Worm (Caenorhabditis elegans) whole organism, L4 larva: ENCODE data around the gene Y54G2A.26.
A peak's percentile ranks its signal among the peaks of the same experiment; 100 is the strongest.

Experiments used
- F10B5.3 ChIP-seq: sonication (generic microtip); optimal IDR thresholded peaks from 2 replicates; lab custom pipeline; 2016; ENCODE audit warnings: mild to moderate bottlenecking, missing genetic modification characterization, missing compliant biosample characterization
- F37D6.2 ChIP-seq: sonication (generic microtip); optimal IDR thresholded peaks from 2 replicates; lab custom pipeline; 2016; ENCODE audit warnings: mild to moderate bottlenecking, missing genetic modification characterization, missing compliant biosample characterization
- Y5F2A.4 ChIP-seq: fragments of 200-800 bp; sonication (Bioruptor generic); optimal IDR thresholded peaks from 2 replicates; lab custom pipeline; 2018; ENCODE audit warnings: mild to moderate bottlenecking, missing genetic modification characterization, missing compliant biosample characterization
- Y75B8A.6 ChIP-seq: fragments of 200-800 bp; sonication (Bioruptor generic); IDR thresholded peaks from 2 replicates; pipeline ENCODE4 v1.3.6; 2022; ENCODE audit warnings: missing genetic modification reagents, missing genetic modification characterization, missing compliant biosample characterization
- ZK546.5 ChIP-seq, 2 experiments: sonication (generic microtip); optimal IDR thresholded peaks; 2 replicates each; lab custom pipeline; 2017; ENCODE audit warnings: missing biosample characterization in 2 of 2, missing genetic modification characterization in 2 of 2
- arid-1 ChIP-seq: fragments of 200-800 bp; sonication (Bioruptor generic); conservative IDR thresholded peaks from 2 replicates; pipeline ENCODE4 v1.3.6; 2022; ENCODE audit warnings: missing genetic modification reagents, missing genetic modification characterization, missing compliant biosample characterization
- attf-4 ChIP-seq: sonication (generic microtip); optimal IDR thresholded peaks from 3 replicates; lab custom pipeline; 2017; ENCODE audit warnings: missing biosample characterization, missing genetic modification characterization
- ces-1 ChIP-seq: fragments of 150-350 bp; sonication (generic microtip); optimal IDR thresholded peaks from 4 replicates; lab custom pipeline; 2014; ENCODE audit warnings: missing biosample characterization, missing genetic modification reagents, missing genetic modification characterization
- daf-12 ChIP-seq: fragments of 150-350 bp; optimal IDR thresholded peaks from 2 replicates; lab custom pipeline; 2014; ENCODE audit warnings: missing biosample characterization, missing genetic modification reagents, missing genetic modification characterization
- dmd-6 ChIP-seq: fragments of 200-800 bp; sonication (Bioruptor generic); IDR thresholded peaks from 2 replicates; pipeline ENCODE4 v1.3.6; 2022; ENCODE audit warnings: missing genetic modification reagents, missing genetic modification characterization, missing compliant biosample characterization
- dmd-9 ChIP-seq: fragments of 200-800 bp; sonication (Bioruptor generic); IDR thresholded peaks from 2 replicates; pipeline ENCODE4 v1.3.6; 2022; ENCODE audit warnings: missing genetic modification reagents, missing genetic modification characterization, missing compliant biosample characterization
- dpl-1 ChIP-seq: fragments of 150-350 bp; optimal IDR thresholded peaks from 2 replicates; lab custom pipeline; 2014; ENCODE audit warnings: missing biosample characterization, missing genetic modification reagents, missing genetic modification characterization
- dve-1 ChIP-seq: sonication (generic microtip); optimal IDR thresholded peaks from 2 replicates; lab custom pipeline; 2017; ENCODE audit warnings: antibody characterized with exemption, mild to moderate bottlenecking, missing genetic modification characterization, missing compliant biosample characterization; ENCODE audit not compliant: insufficient read depth
- gei-8 ChIP-seq: fragments of 200-800 bp; sonication (Bioruptor generic); optimal IDR thresholded peaks from 2 replicates; lab custom pipeline; 2018; ENCODE audit warnings: mild to moderate bottlenecking, missing genetic modification characterization, missing compliant biosample characterization
- hmg-1.1 ChIP-seq: fragments of 200-800 bp; sonication (Bioruptor generic); IDR thresholded peaks from 2 replicates; pipeline ENCODE4 v1.3.6; 2022; ENCODE audit warnings: missing genetic modification reagents, missing genetic modification characterization, missing compliant biosample characterization
- lim-7 ChIP-seq: fragments of 200-800 bp; sonication (Bioruptor generic); IDR thresholded peaks from 2 replicates; pipeline ENCODE4 v1.3.6; 2022; ENCODE audit warnings: missing genetic modification characterization, missing compliant biosample characterization
- lin-29 ChIP-seq: fragments of 200-800 bp; sonication (Bioruptor generic); IDR thresholded peaks from 2 replicates; pipeline ENCODE4 v1.3.6; 2022; ENCODE audit warnings: missing genetic modification reagents, missing genetic modification characterization, missing compliant biosample characterization
- lin-38 ChIP-seq: fragments of 200-800 bp; sonication (Bioruptor generic); IDR thresholded peaks from 2 replicates; pipeline ENCODE4 v1.3.6; 2022; ENCODE audit warnings: missing genetic modification reagents, missing genetic modification characterization, missing compliant biosample characterization
- lsy-2 ChIP-seq, 2 experiments: fragments of 150-350 bp in 1 of 2; sonication (generic microtip) in 1 of 2; optimal IDR thresholded peaks; 2 replicates each; lab custom pipeline; 2014 to 2017; ENCODE audit warnings: missing biosample characterization in 2 of 2, missing genetic modification characterization in 2 of 2
- mdl-1 ChIP-seq, 2 experiments: fragments of 150-350 bp in 1 of 2; sonication (generic microtip) in 1 of 2; optimal IDR thresholded peaks; 2 replicates each; lab custom pipeline; 2014 to 2017; ENCODE audit warnings: missing biosample characterization in 2 of 2, missing genetic modification characterization in 2 of 2
- mes-2 ChIP-seq: sonication (generic microtip); optimal IDR thresholded peaks from 2 replicates; lab custom pipeline; 2016; ENCODE audit warnings: missing genotype, mild to moderate bottlenecking, missing genetic modification characterization, missing compliant biosample characterization; ENCODE audit not compliant: poor library complexity, severe bottlenecking
- mxl-2 ChIP-seq: fragments of 200-800 bp; sonication (Bioruptor generic); conservative IDR thresholded peaks from 2 replicates; pipeline ENCODE4 v1.3.6; 2022; ENCODE audit warnings: missing genetic modification reagents, missing genetic modification characterization, missing compliant biosample characterization
- nhr-111 ChIP-seq: fragments of 200-800 bp; sonication (Bioruptor generic); optimal IDR thresholded peaks from 2 replicates; lab custom pipeline; 2018; ENCODE audit warnings: mild to moderate bottlenecking, missing genetic modification characterization, missing compliant biosample characterization
- nhr-48 ChIP-seq: sonication (generic microtip); optimal IDR thresholded peaks from 2 replicates; lab custom pipeline; 2016; ENCODE audit warnings: mild to moderate bottlenecking, missing genetic modification characterization, missing compliant biosample characterization
- nhr-6 ChIP-seq: fragments of 150-350 bp; optimal IDR thresholded peaks from 2 replicates; lab custom pipeline; 2014; ENCODE audit warnings: missing biosample characterization, missing genetic modification characterization
- nhr-76 ChIP-seq: fragments of 150-350 bp; optimal IDR thresholded peaks from 2 replicates; lab custom pipeline; 2014; ENCODE audit warnings: missing biosample characterization, missing genetic modification characterization
- nhr-77 ChIP-seq: fragments of 150-350 bp; optimal IDR thresholded peaks from 2 replicates; lab custom pipeline; 2014; ENCODE audit warnings: missing biosample characterization, missing genetic modification characterization
- pqm-1 ChIP-seq: sonication (generic microtip); optimal IDR thresholded peaks from 2 replicates; lab custom pipeline; 2017; ENCODE audit warnings: missing biosample characterization, missing genetic modification characterization
- sdz-12 ChIP-seq: fragments of 200-800 bp; sonication (Bioruptor generic); optimal IDR thresholded peaks from 2 replicates; lab custom pipeline; 2018; ENCODE audit warnings: mild to moderate bottlenecking, missing genetic modification characterization, missing compliant biosample characterization
- set-16 ChIP-seq: fragments of 200-800 bp; sonication (Bioruptor generic); IDR thresholded peaks from 2 replicates; pipeline ENCODE4 v1.3.6; 2022; ENCODE audit warnings: missing genetic modification reagents, missing genetic modification characterization, missing compliant biosample characterization
- skn-1 ChIP-seq: fragments of 150-350 bp; optimal IDR thresholded peaks from 2 replicates; lab custom pipeline; 2014; ENCODE audit warnings: missing biosample characterization, missing genetic modification characterization
- snpc-1.2 ChIP-seq: fragments of 200-800 bp; sonication (Bioruptor generic); IDR thresholded peaks from 2 replicates; pipeline ENCODE4 v1.3.6; 2022; ENCODE audit warnings: missing genetic modification reagents, missing genetic modification characterization, missing compliant biosample characterization
- snpc-4 ChIP-seq: fragments of 150-350 bp; optimal IDR thresholded peaks from 2 replicates; lab custom pipeline; 2014; ENCODE audit warnings: missing biosample characterization, missing genetic modification characterization
- spr-1 ChIP-seq: sonication (generic microtip); optimal IDR thresholded peaks from 2 replicates; lab custom pipeline; 2016; ENCODE audit warnings: mild to moderate bottlenecking, missing genetic modification characterization, missing compliant biosample characterization
- tra-1 ChIP-seq: fragments of 200-800 bp; sonication (Bioruptor generic); IDR thresholded peaks from 2 replicates; pipeline ENCODE4 v1.3.6; 2022; ENCODE audit warnings: missing genetic modification reagents, missing genetic modification characterization, missing compliant biosample characterization
- unc-62 ChIP-seq, 3 experiments: fragments of 150-350 bp in 1 of 3; sonication (generic microtip); optimal IDR thresholded peaks in 2 of 3; peaks in 1 of 3; 1 replicate in 1 of 3; 2 replicates in 2 of 3; lab custom pipeline; 2014 to 2017; ENCODE audit warnings: missing biosample characterization in 3 of 3, missing genetic modification characterization in 3 of 3, missing genetic modification reagents in 3 of 3, missing genotype in 1 of 3
- zip-11 ChIP-seq: fragments of 200-800 bp; sonication (Bioruptor generic); IDR thresholded peaks from 2 replicates; pipeline ENCODE4 v1.3.6; 2022; ENCODE audit warnings: missing genetic modification characterization, missing compliant biosample characterization
- zip-2 ChIP-seq: fragments of 150-350 bp; optimal IDR thresholded peaks from 2 replicates; lab custom pipeline; 2014; ENCODE audit warnings: missing biosample characterization, missing genetic modification characterization
- ztf-7 ChIP-seq: fragments of 150-350 bp; optimal IDR thresholded peaks from 2 replicates; lab custom pipeline; 2014; ENCODE audit warnings: missing biosample characterization, missing genetic modification characterization

The Y54G2A.26 gene

DNA sequence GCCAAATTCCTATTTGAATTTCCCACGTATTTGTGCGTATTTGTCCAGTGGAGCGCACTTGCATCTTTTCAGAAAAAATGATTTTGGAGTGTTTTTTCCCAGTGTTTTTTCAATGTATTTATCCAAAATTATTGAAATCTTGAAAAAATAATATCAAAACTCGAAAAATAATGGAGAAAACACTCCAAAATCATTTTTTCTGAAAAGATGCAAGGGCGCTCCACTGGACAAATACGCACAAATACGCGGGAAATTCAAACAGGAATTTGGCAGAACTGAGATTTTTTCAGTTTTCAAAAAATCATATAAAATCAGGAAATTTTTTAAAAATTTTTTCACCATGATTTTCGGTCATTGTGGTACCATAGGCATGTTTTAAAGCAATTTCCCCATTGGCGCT lies 16.4 kb upstream of the Y54G2A.26 start:
- TF ChIP-seq F37D6.2 (tag; lab: Kevin White, UChicago) (no peak), lin-38 (peak; percentile 71), dpl-1 (peak; percentile 6)

DNA sequence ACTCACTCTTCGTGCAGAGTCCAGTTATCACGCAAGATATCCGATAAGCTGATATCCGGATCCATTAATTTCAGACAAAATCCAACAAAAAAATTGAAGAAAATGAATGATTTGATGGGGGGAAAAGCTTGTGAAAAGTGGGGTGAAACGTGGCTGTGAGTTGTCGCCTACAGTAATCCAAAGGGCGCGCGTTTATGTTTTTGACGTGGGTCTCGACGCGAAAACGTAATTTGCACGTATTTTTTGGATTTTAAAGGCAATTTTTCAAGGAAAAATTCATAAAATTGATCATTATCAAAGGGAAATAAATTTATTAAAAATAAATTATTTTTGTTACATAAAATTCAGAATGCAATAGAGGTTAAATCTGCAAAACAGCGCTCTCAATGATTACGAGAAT lies 13.6 kb upstream of the Y54G2A.26 start, which contains the start of gene Y54G2A.73:
Gene Y54G2A.73 (minus strand): TSS at position 65 of the 400 bp plus-strand sequence.
- TF ChIP-seq ztf-7 (tag; lab: Kevin White, UChicago) (no peak), dmd-9 (no peak), lsy-2 (tag; optimal IDR thresholded peaks at IDR 0.05; lab: Kevin White, UChicago) (no peak), zip-2 (tag; lab: Kevin White, UChicago) (no peak), tra-1 (no peak), attf-4 (tag; lab: Kevin White, UChicago) (no peak), ces-1 (no peak), snpc-4 (tag; lab: Kevin White, UChicago) (no peak), nhr-111 (no peak), snpc-1.2 (no peak), dve-1 (tag; lab: Kevin White, UChicago) (no peak), ZK546.5 (tag; optimal IDR thresholded peaks at IDR 0.05; lab: Kevin White, UChicago) (no peak), skn-1 (tag; lab: Kevin White, UChicago) (no peak), zip-11 (GFP tag; lab: Robert Waterston, UW) (no peak), gei-8 (GFP tag; lab: Kevin White, UChicago) (no peak), sdz-12 (GFP tag; lab: Kevin White, UChicago) (no peak), dmd-6 (no peak), F10B5.3 (tag; lab: Kevin White, UChicago) (no peak), daf-12 (tag; lab: Kevin White, UChicago) (no peak)

DNA sequence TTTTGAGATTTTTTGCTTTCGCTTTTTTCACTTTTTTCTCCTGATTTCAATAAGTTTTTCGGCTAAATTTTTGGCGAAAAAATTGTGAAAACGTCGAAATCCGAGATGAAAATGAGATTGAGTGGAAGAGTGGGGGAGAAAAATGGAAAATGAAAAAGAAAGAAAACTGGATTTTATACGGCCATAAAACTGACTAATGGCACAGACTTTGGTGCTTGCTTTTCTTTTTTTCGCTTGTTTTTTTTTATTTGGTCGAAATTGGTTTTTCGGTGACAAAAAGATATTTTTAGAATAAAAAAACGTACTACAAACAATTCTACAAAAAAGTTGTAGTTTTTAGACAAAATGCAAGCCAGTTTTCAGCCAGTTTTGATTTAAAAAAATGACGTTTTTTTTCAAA lies 7.5 kb upstream of the Y54G2A.26 start:
- TF ChIP-seq arid-1 (GFP tag; lab: Robert Waterston, UW) (no peak), dmd-6 (no peak), hmg-1.1 (GFP tag; lab: Robert Waterston, UW) (no peak), F10B5.3 (tag; lab: Kevin White, UChicago) (no peak), mxl-2 (GFP tag; lab: Robert Waterston, UW) (no peak), mdl-1 (tag; optimal IDR thresholded peaks at IDR 0.05; lab: Kevin White, UChicago) (no peak), ztf-7 (tag; lab: Kevin White, UChicago) (no peak), nhr-48 (tag; lab: Kevin White, UChicago) (no peak), lin-29 (GFP tag; lab: Robert Waterston, UW) (no peak), pqm-1 (tag; lab: Kevin White, UChicago) (no peak), Y75B8A.6 (GFP tag; lab: Robert Waterston, UW) (no peak), nhr-76 (tag; lab: Kevin White, UChicago) (no peak), lim-7 (GFP tag; lab: Robert Waterston, UW) (no peak), nhr-6 (tag; lab: Kevin White, UChicago) (no peak), spr-1 (tag; lab: Kevin White, UChicago) (no peak), nhr-77 (tag; lab: Kevin White, UChicago) (no peak)

DNA sequence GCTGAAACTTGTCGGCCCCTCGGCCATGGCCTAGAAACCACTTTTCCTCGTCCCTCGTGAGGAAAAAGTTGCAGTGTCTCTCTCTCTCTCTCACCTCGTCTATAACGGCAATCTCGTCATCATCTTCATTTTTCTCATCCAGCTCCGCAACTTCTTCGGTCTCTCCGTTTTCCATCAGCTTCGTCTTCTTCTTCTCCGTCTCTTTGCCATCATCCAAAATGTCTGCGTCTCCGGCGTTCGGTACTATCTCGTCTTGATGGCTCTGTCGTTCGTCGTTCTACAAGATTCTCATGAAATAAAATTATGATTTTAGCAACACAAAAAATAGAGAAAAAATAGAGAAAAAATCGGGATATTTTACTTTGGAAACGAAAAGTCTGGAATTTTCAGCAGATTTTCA lies 6.2 kb upstream of the Y54G2A.26 start:
- TF ChIP-seq Y5F2A.4 (GFP tag; lab: Kevin White, UChicago) (no peak), dpl-1 (no peak), mes-2 (tag; lab: Kevin White, UChicago) (peak; percentile 13), unc-62 (GFP tag; optimal IDR thresholded peaks at IDR 0.05 in 1 of 2; lab: Kevin White, UChicago) (peak in 1 of 2 experiments; percentile 60), unc-62 (tag; optimal IDR thresholded peaks at IDR 0.05; lab: Kevin White, UChicago) (no peak), set-16 (GFP tag; lab: Robert Waterston, UW) (peak; percentile 20; the same call in 1 of the 2 replicates), snpc-1.2 (no peak)
